Fruit fly (Drosophila melanogaster) ovary, adult (tissue): ENCODE data around the gene SclB.
A peak's percentile ranks its signal among the peaks of the same experiment; 100 is the strongest.

Experiments
- CG17801 ChIP-seq: fragments of 200-800 bp; optimal IDR thresholded peaks from 2 replicates; lab custom pipeline; 2019; ENCODE audit warnings: missing biosample characterization, mild to moderate bottlenecking, missing genetic modification characterization, moderate library complexity; ENCODE audit not compliant: partially characterized antibody

The SclB gene

DNA sequence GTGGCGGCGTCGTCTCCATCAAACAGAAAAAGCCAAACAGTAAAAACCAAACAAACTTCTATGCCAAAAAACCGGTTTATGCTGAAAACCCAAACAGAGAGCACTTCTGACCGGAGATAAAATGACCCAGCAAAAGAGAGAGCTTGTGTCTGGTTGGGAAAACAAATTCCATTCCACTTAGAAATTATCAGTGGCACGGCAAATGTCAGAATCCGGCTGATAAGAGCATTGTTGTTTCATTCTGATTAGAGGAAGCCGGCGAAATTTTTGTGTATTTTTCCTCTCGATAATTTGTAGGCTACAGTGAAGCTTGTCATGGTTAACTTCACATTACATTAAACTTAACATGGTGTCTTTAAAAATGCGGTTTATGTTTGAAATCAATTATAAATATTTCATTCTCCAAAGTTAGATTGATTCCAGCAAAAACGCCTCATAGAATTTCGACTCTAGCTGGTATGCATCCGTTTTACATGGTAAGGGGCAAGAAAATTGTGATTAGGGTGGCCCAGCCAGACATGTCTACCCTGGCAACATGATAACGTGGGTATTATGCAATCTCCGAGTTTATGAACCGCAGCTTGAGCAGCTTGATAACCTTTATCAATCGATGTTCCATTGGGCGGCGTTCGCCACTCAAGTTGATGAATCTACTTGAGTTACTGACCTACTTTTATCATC, 20.2 kb upstream of the SclB start:
- TF ChIP-seq CG17801 (GFP tag; lab: Kevin White, UChicago): no peak

- no peak for TF ChIP-seq CG17801 (GFP tag; lab: Kevin White, UChicago)
Measured at dm6 chr2L:16818335-16818973, 19.3 kb upstream of the SclB start.

dm6 chr2L:16819714-16820113, 18.1 kb upstream of the SclB start:
- peak; percentile 81 for TF ChIP-seq CG17801 (GFP tag; lab: Kevin White, UChicago)

- TF ChIP-seq CG17801 (GFP tag; lab: Kevin White, UChicago): no peak
Measured at dm6 chr2L:16820993-16821392, 16.8 kb upstream of the SclB start, which contains the start of gene CG13280. Gene CG13280, minus strand, starts transcription at chr2L:16821093.

DNA sequence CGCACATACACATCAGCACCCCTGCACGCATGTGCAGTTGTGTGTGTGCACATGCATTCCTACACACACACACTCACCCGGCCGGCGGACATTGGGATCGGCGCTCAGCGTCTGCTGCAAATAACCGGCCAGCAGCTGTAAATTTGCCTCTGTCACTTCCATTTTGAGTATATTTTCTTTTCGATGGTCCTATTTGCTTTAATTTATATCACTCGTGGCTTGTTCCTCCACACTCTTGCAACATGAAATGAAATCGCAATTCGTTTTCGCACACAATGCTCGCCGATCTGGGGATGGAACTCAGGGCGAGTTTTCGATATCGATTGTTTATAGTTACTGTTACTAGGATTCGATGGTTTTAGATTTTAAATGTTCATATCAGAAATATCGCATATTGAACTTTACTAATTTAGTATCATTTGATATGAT, 12.9 kb upstream of the SclB start, which contains the start of gene Cse1:
Gene Cse1, minus strand, starts transcription at position 303 of the 429 bp plus-strand sequence.
- TF ChIP-seq CG17801 (GFP tag; lab: Kevin White, UChicago): no peak

DNA sequence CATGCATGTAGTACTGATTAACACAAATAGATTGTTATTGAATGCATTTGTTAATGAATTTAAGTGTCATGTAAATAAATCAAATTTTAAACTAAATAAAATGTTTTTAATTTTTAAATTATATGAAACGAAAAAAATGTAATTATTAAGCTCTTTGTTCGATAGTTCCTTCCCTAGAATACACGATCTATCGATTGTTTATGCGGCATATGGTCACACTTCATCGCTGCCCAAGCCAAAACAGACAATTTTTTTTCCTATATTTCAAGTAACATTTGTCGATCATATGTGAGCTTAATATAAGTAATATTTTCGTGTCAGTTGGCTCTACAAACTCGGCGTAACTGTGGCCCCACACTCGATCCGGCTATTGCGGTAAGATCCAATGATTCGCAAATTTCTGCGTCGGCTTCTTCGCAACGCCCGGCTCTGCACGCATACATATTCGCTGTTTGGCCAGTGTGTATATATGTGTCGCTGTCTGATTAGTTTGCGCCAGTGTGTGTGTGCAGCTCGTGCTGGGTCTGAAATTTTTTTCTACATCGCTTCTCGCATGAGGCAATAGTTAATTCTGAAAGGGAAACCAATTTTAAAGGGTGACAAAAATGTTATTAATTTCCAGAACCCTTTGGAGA, 10.8 kb upstream of the SclB start, which contains the start of gene AspRS-m:
Gene AspRS-m, plus strand, starts transcription at position 207 of the 635 bp plus-strand sequence.
- TF ChIP-seq CG17801 (GFP tag; lab: Kevin White, UChicago): peak; percentile 48

DNA sequence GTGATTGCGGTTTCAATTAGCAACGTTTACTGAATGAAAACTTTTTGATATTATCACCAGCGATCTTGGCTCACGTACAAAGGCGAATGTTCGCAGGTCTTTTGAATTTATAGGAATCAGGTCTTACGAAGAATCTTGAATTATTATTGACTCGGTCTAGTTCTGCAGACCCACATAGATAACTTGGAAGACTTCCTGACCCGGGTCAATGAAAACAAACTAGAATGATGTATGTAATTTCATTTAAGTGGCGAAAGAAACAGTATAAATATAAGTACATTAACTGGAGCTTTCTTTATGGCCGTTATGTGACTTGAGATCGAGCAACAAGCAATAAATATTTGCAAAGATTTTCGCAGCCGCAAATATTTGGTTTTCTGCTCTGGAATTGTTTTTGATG, 3.4 kb upstream of the SclB start, which contains the start of gene CG13282:
Gene CG13282, minus strand, starts transcription at position 101 of the 400 bp plus-strand sequence.
- TF ChIP-seq CG17801 (GFP tag; lab: Kevin White, UChicago): no peak

dm6 chr2L:16837158-16837557, 614 bp upstream of the SclB start, which contains the start of gene Nepl9:
Gene Nepl9, minus strand, starts transcription at chr2L:16837258.
- no peak for TF ChIP-seq CG17801 (GFP tag; lab: Kevin White, UChicago)

- TF ChIP-seq CG17801 (GFP tag; lab: Kevin White, UChicago): no peak
Measured at dm6 chr2L:16839665-16840064, 1.9 kb downstream of the SclB start.

- TF ChIP-seq CG17801 (GFP tag; lab: Kevin White, UChicago): no peak
Measured at dm6 chr2L:16842505-16842904, 4.7 kb downstream of the SclB start.

- no peak for TF ChIP-seq CG17801 (GFP tag; lab: Kevin White, UChicago)
Measured at dm6 chr2L:16843336-16843735, 5.6 kb downstream of the SclB start.

dm6 chr2L:16845179-16845578, 7.4 kb downstream of the SclB start:
- no peak for TF ChIP-seq CG17801 (GFP tag; lab: Kevin White, UChicago)

DNA sequence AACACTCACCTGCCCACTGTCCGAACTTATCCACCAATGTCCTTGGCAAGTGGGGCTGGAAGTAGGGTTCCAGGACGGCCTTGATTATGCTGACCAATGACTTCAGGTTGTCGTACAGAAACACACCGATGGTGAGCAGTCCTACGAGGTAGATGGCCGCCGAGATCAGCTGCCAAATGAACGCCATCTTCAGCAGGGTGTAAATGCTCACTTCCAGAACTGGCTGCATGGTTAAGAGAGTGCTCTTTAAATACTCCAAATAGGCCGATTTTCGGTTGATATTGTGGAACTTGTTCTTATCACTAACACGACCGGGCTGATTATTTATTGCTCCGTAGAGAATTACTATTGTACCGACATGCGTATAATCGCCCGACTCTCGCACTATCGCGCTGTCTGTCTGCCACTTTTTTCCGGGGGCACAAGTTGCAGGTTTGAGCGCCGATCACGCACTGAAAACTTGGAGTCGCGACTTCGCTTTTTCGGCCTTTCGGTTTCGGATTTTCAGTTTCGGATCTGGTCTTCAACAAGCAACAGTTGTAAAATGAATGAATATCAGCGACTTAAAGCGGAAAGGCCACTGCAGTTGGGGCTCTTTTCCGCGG, 9.1 kb downstream of the SclB start:
- TF ChIP-seq CG17801 (GFP tag; lab: Kevin White, UChicago): no peak

dm6 chr2L:16847948-16848347, 10.2 kb downstream of the SclB start:
- TF ChIP-seq CG17801 (GFP tag; lab: Kevin White, UChicago): no peak

dm6 chr2L:16848670-16849069, 10.9 kb downstream of the SclB start, which contains the start of gene CG13284:
Gene CG13284, minus strand, starts transcription at chr2L:16848716.
- TF ChIP-seq CG17801 (GFP tag; lab: Kevin White, UChicago): no peak
